Worm (Caenorhabditis elegans) whole organism, L4 larva: ENCODE data around the gene set-25.

Experiments
- F26F4.8 ChIP-seq: fragments of 200-800 bp; sonication (Bioruptor generic); conservative IDR thresholded peaks from 2 replicates; pipeline ENCODE4 v1.3.6; 2022; ENCODE audit warnings: missing genetic modification characterization, missing compliant biosample characterization
- F37D6.2 ChIP-seq: sonication (generic microtip); optimal IDR thresholded peaks from 2 replicates; lab custom pipeline; 2016; ENCODE audit warnings: mild to moderate bottlenecking, missing genetic modification characterization, missing compliant biosample characterization
- Y105C5A.15 ChIP-seq: fragments of 200-800 bp; sonication (Bioruptor generic); IDR thresholded peaks from 2 replicates; pipeline ENCODE4 v1.3.6; 2022; ENCODE audit warnings: missing genetic modification characterization, missing compliant biosample characterization
- Y48G9A.11 ChIP-seq: fragments of 200-800 bp; sonication (Bioruptor generic); IDR thresholded peaks from 2 replicates; pipeline ENCODE4 v1.3.6; 2022; ENCODE audit warnings: missing genetic modification reagents, missing genetic modification characterization, missing compliant biosample characterization
- Y5F2A.4 ChIP-seq: fragments of 200-800 bp; sonication (Bioruptor generic); optimal IDR thresholded peaks from 2 replicates; lab custom pipeline; 2018; ENCODE audit warnings: mild to moderate bottlenecking, missing genetic modification characterization, missing compliant biosample characterization
- aha-1 ChIP-seq: fragments of 150-350 bp; peaks from one replicate; lab custom pipeline; 2014; ENCODE audit warnings: missing biosample characterization, missing genetic modification characterization
- ama-1 ChIP-seq: fragments of 150-350 bp; optimal IDR thresholded peaks from 2 replicates; lab custom pipeline; 2014; ENCODE audit warnings: inconsistent platforms, mixed read lengths
- arid-1 ChIP-seq: fragments of 200-800 bp; sonication (Bioruptor generic); conservative IDR thresholded peaks from 2 replicates; pipeline ENCODE4 v1.3.6; 2022; ENCODE audit warnings: missing genetic modification reagents, missing genetic modification characterization, missing compliant biosample characterization
- daf-16 ChIP-seq, 3 experiments: sonication (generic microtip); optimal IDR thresholded peaks; 2 replicates each; lab custom pipeline; 2016 to 2017; ENCODE audit warnings: missing genetic modification characterization in 3 of 3, missing genetic modification reagents in 3 of 3, mild to moderate bottlenecking in 2 of 3, missing compliant biosample characterization in 2 of 3, missing biosample characterization in 1 of 3, moderate library complexity in 1 of 3
- daf-19 ChIP-seq: fragments of 200-800 bp; sonication (Bioruptor generic); conservative IDR thresholded peaks from 2 replicates; pipeline ENCODE4 v1.3.6; 2022; ENCODE audit warnings: missing genetic modification characterization, missing compliant biosample characterization
- dmd-6 ChIP-seq: fragments of 200-800 bp; sonication (Bioruptor generic); IDR thresholded peaks from 2 replicates; pipeline ENCODE4 v1.3.6; 2022; ENCODE audit warnings: missing genetic modification reagents, missing genetic modification characterization, missing compliant biosample characterization
- dpl-1 ChIP-seq: fragments of 150-350 bp; optimal IDR thresholded peaks from 2 replicates; lab custom pipeline; 2014; ENCODE audit warnings: missing biosample characterization, missing genetic modification reagents, missing genetic modification characterization
- dve-1 ChIP-seq: sonication (generic microtip); optimal IDR thresholded peaks from 2 replicates; lab custom pipeline; 2017; ENCODE audit warnings: antibody characterized with exemption, mild to moderate bottlenecking, missing genetic modification characterization, missing compliant biosample characterization; ENCODE audit not compliant: insufficient read depth
- fkh-10 ChIP-seq: fragments of 150-350 bp; optimal IDR thresholded peaks from 2 replicates; lab custom pipeline; 2014; ENCODE audit warnings: missing biosample characterization, missing genetic modification reagents, missing genetic modification characterization
- fos-1 ChIP-seq: fragments of 150-350 bp; optimal IDR thresholded peaks from 2 replicates; lab custom pipeline; 2014; ENCODE audit warnings: missing biosample characterization, missing genetic modification characterization
- hmg-1.1 ChIP-seq: fragments of 200-800 bp; sonication (Bioruptor generic); IDR thresholded peaks from 2 replicates; pipeline ENCODE4 v1.3.6; 2022; ENCODE audit warnings: missing genetic modification reagents, missing genetic modification characterization, missing compliant biosample characterization
- lin-38 ChIP-seq: fragments of 200-800 bp; sonication (Bioruptor generic); IDR thresholded peaks from 2 replicates; pipeline ENCODE4 v1.3.6; 2022; ENCODE audit warnings: missing genetic modification reagents, missing genetic modification characterization, missing compliant biosample characterization
- lin-39 ChIP-seq: fragments of 150-350 bp; optimal IDR thresholded peaks from 2 replicates; lab custom pipeline; 2014; ENCODE audit warnings: missing biosample characterization, missing genetic modification reagents, missing genetic modification characterization
- lir-3 ChIP-seq: sonication (generic microtip); optimal IDR thresholded peaks from 2 replicates; lab custom pipeline; 2016; ENCODE audit warnings: mild to moderate bottlenecking, missing genetic modification characterization, missing compliant biosample characterization
- lsy-2 ChIP-seq, 2 experiments: fragments of 150-350 bp in 1 of 2; sonication (generic microtip) in 1 of 2; optimal IDR thresholded peaks; 2 replicates each; lab custom pipeline; 2014 to 2017; ENCODE audit warnings: missing biosample characterization in 2 of 2, missing genetic modification characterization in 2 of 2
- mep-1 ChIP-seq: fragments of 150-350 bp; sonication (generic microtip); optimal IDR thresholded peaks from 3 replicates; lab custom pipeline; 2014; ENCODE audit warnings: missing biosample characterization, missing genetic modification characterization
- mes-2 ChIP-seq: sonication (generic microtip); optimal IDR thresholded peaks from 2 replicates; lab custom pipeline; 2016; ENCODE audit warnings: missing genotype, mild to moderate bottlenecking, missing genetic modification characterization, missing compliant biosample characterization; ENCODE audit not compliant: poor library complexity, severe bottlenecking
- mxl-2 ChIP-seq: fragments of 200-800 bp; sonication (Bioruptor generic); conservative IDR thresholded peaks from 2 replicates; pipeline ENCODE4 v1.3.6; 2022; ENCODE audit warnings: missing genetic modification reagents, missing genetic modification characterization, missing compliant biosample characterization
- mxl-3 ChIP-seq: fragments of 200-800 bp; sonication (Bioruptor generic); optimal IDR thresholded peaks from 2 replicates; lab custom pipeline; 2018; ENCODE audit warnings: mild to moderate bottlenecking, missing genetic modification characterization, missing compliant biosample characterization
- nhr-25 ChIP-seq: sonication (generic microtip); optimal IDR thresholded peaks from 2 replicates; lab custom pipeline; 2017; ENCODE audit warnings: missing genetic modification characterization, mild to moderate bottlenecking, missing compliant biosample characterization, antibody characterized with exemption, moderate library complexity, borderline replicate concordance; ENCODE audit not compliant: insufficient read depth
- nhr-42 ChIP-seq: fragments of 200-800 bp; sonication (Bioruptor generic); IDR thresholded peaks from 2 replicates; pipeline ENCODE4 v1.3.6; 2022; ENCODE audit warnings: missing genetic modification characterization, missing compliant biosample characterization
- nhr-76 ChIP-seq: fragments of 150-350 bp; optimal IDR thresholded peaks from 2 replicates; lab custom pipeline; 2014; ENCODE audit warnings: missing biosample characterization, missing genetic modification characterization
- nhr-77 ChIP-seq: fragments of 150-350 bp; optimal IDR thresholded peaks from 2 replicates; lab custom pipeline; 2014; ENCODE audit warnings: missing biosample characterization, missing genetic modification characterization
- pha-4 ChIP-seq, 2 experiments: fragments of 150-350 bp in 1 of 2; fragments of 200-800 bp in 1 of 2; sonication (Bioruptor generic) in 1 of 2; IDR thresholded peaks in 1 of 2; optimal IDR thresholded peaks in 1 of 2; 2 replicates each; pipeline versions ENCODE4 v1.3.6 to Lab custom; 2014 to 2022; ENCODE audit warnings: missing genetic modification characterization in 2 of 2, missing genetic modification reagents in 2 of 2, missing biosample characterization in 1 of 2, missing compliant biosample characterization in 1 of 2
- rbr-2 ChIP-seq: sonication (generic microtip); optimal IDR thresholded peaks from 2 replicates; lab custom pipeline; 2016; ENCODE audit warnings: missing genotype, missing genetic modification characterization, missing compliant biosample characterization
- set-16 ChIP-seq: fragments of 200-800 bp; sonication (Bioruptor generic); IDR thresholded peaks from 2 replicates; pipeline ENCODE4 v1.3.6; 2022; ENCODE audit warnings: missing genetic modification reagents, missing genetic modification characterization, missing compliant biosample characterization
- unc-130 ChIP-seq: sonication (generic microtip); optimal IDR thresholded peaks from 2 replicates; lab custom pipeline; 2016; ENCODE audit warnings: missing genetic modification reagents, missing genetic modification characterization, missing compliant biosample characterization
- unc-62 ChIP-seq, 3 experiments: fragments of 150-350 bp in 1 of 3; sonication (generic microtip); optimal IDR thresholded peaks in 2 of 3; peaks in 1 of 3; 1 replicate in 1 of 3; 2 replicates in 2 of 3; lab custom pipeline; 2014 to 2017; ENCODE audit warnings: missing biosample characterization in 3 of 3, missing genetic modification characterization in 3 of 3, missing genetic modification reagents in 3 of 3, missing genotype in 1 of 3
- zfp-2 ChIP-seq: sonication (generic microtip); optimal IDR thresholded peaks from 2 replicates; lab custom pipeline; 2016; ENCODE audit warnings: mild to moderate bottlenecking, missing genetic modification characterization, missing compliant biosample characterization
- zip-2 ChIP-seq: fragments of 150-350 bp; optimal IDR thresholded peaks from 2 replicates; lab custom pipeline; 2014; ENCODE audit warnings: missing biosample characterization, missing genetic modification characterization

Gene set-25

ce11 chrIII:13310552-13310951 lies 17.7 kb upstream of the set-25 start (continued):
- TF ChIP-seq nhr-77 (tag; lab: Kevin White, UChicago) (peak; percentile 67), fkh-10 (GFP tag; lab: Kevin White, UChicago) (no peak), lin-39 (tag; lab: Kevin White, UChicago) (no peak), F26F4.8 (GFP tag; lab: Robert Waterston, UW) (no peak), zip-2 (no peak)

- no peak for TF ChIP-seq nhr-76 (tag; lab: Kevin White, UChicago)
- 0 out of 2 replicates have a peak, but pooled peaks have one; percentile 35 for TF ChIP-seq hmg-1.1 (GFP tag; lab: Robert Waterston, UW)
- no peak for TF ChIP-seq pha-4 (GFP tag; IDR thresholded peaks at IDR 0.05; lab: Robert Waterston, UW)
- peak; percentile 0 for TF ChIP-seq pha-4 (tag; optimal IDR thresholded peaks at IDR 0.05; lab: Kevin White, UChicago)
- peak; percentile 17 for TF ChIP-seq aha-1 (tag; lab: Kevin White, UChicago)
- TF ChIP-seq mxl-3 (GFP tag; lab: Kevin White, UChicago), result no peak
- peak; percentile 20 for TF ChIP-seq dve-1 (tag; lab: Kevin White, UChicago)
- 0 out of 2 replicates have a peak, but pooled peaks have one; percentile 32 for TF ChIP-seq arid-1 (GFP tag; lab: Robert Waterston, UW)
- peak; percentile 26 for TF ChIP-seq rbr-2 (tag; lab: Kevin White, UChicago)
- TF ChIP-seq unc-62 (GFP tag; optimal IDR thresholded peaks at IDR 0.05 in 1 of 2; lab: Kevin White, UChicago), result no peak
- TF ChIP-seq unc-62 (tag; optimal IDR thresholded peaks at IDR 0.05; lab: Kevin White, UChicago), result no peak
- TF ChIP-seq daf-16 (GFP tag; optimal IDR thresholded peaks at IDR 0.05; lab: Kevin White, UChicago), result no peak
- peak; percentile 15 for TF ChIP-seq daf-16 (tag; optimal IDR thresholded peaks at IDR 0.05; lab: Kevin White, UChicago)
- TF ChIP-seq lin-39 (tag; lab: Kevin White, UChicago), result no peak
- peak; percentile 67 for TF ChIP-seq mes-2 (tag; lab: Kevin White, UChicago)
- TF ChIP-seq daf-19, result no peak
- TF ChIP-seq mep-1 (tag; lab: Kevin White, UChicago), result peak; percentile 8
- TF ChIP-seq set-16 (GFP tag; lab: Robert Waterston, UW), result no peak
- peak; percentile 67 for TF ChIP-seq lin-38 (GFP tag; lab: Robert Waterston, UW)
- no peak for TF ChIP-seq dmd-6
- TF ChIP-seq fos-1 (tag; lab: Kevin White, UChicago), result no peak
- TF ChIP-seq zfp-2, result no peak
- TF ChIP-seq dpl-1 (GFP tag; lab: Kevin White, UChicago), result peak; percentile 80
- no peak for TF ChIP-seq lir-3 (tag; lab: Kevin White, UChicago)
- TF ChIP-seq Y48G9A.11 (GFP tag; lab: Robert Waterston, UW), result no peak
- TF ChIP-seq ama-1 (lab: Kevin White, UChicago), result no peak
- peak in 1 of 2 experiments; percentile 53 for TF ChIP-seq lsy-2 (tag; optimal IDR thresholded peaks at IDR 0.05; lab: Kevin White, UChicago)
- no peak for TF ChIP-seq nhr-42 (GFP tag; lab: Robert Waterston, UW)
- no peak for TF ChIP-seq Y105C5A.15 (GFP tag; lab: Robert Waterston, UW)
- TF ChIP-seq nhr-25, result no peak
Observed at ce11 chrIII:13307107-13307506, 14.2 kb upstream of the set-25 start, which contains the start of the genes klp-19 and slc-36.1. Gene klp-19, minus strand, starts transcription at chrIII:13307259. Gene slc-36.1, plus strand, starts transcription at chrIII:13307502.

ce11 chrIII:13305537-13305936 lies 12.6 kb upstream of the set-25 start:
- TF ChIP-seq mxl-2 (GFP tag; lab: Robert Waterston, UW) (no peak), aha-1 (tag; lab: Kevin White, UChicago) (peak; percentile 90)

- TF ChIP-seq Y5F2A.4 (GFP tag; lab: Kevin White, UChicago) (no peak), mxl-3 (GFP tag; lab: Kevin White, UChicago) (no peak), lin-38 (GFP tag; lab: Robert Waterston, UW) (peak; percentile 42), F37D6.2 (tag; lab: Kevin White, UChicago) (no peak), unc-130 (GFP tag; lab: Kevin White, UChicago) (peak; percentile 5)
Observed at ce11 chrIII:13302578-13302977, 9.7 kb upstream of the set-25 start.
